Worm (Caenorhabditis elegans) whole organism, L4 larva: ENCODE data around the gene C26E6.1.
A peak's percentile ranks its signal among the peaks of the same experiment; 100 is the strongest.

Source experiments
- D1046.2 ChIP-seq: fragments of 200-800 bp; sonication (Bioruptor generic); IDR thresholded peaks from 2 replicates; pipeline ENCODE4 v1.3.6; 2022; ENCODE audit warnings: missing genetic modification characterization, missing compliant biosample characterization
- F10B5.3 ChIP-seq: sonication (generic microtip); optimal IDR thresholded peaks from 2 replicates; lab custom pipeline; 2016; ENCODE audit warnings: mild to moderate bottlenecking, missing genetic modification characterization, missing compliant biosample characterization
- R02D3.7 ChIP-seq: fragments of 150-350 bp; sonication (generic microtip); optimal IDR thresholded peaks from 3 replicates; lab custom pipeline; 2014; ENCODE audit warnings: missing biosample characterization, missing genetic modification characterization
- T20F7.1 ChIP-seq: fragments of 200-800 bp; sonication (Bioruptor generic); optimal IDR thresholded peaks from 2 replicates; lab custom pipeline; 2018; ENCODE audit warnings: mild to moderate bottlenecking, missing genetic modification characterization, missing compliant biosample characterization
- T26A8.4 ChIP-seq: fragments of 200-800 bp; sonication (Bioruptor generic); IDR thresholded peaks from 2 replicates; pipeline ENCODE4 v1.3.6; 2022; ENCODE audit warnings: missing genetic modification characterization, missing compliant biosample characterization
- Y75B8A.6 ChIP-seq: fragments of 200-800 bp; sonication (Bioruptor generic); IDR thresholded peaks from 2 replicates; pipeline ENCODE4 v1.3.6; 2022; ENCODE audit warnings: missing genetic modification reagents, missing genetic modification characterization, missing compliant biosample characterization
- ZK337.2 ChIP-seq: fragments of 200-800 bp; sonication (Bioruptor generic); IDR thresholded peaks from 2 replicates; pipeline ENCODE4 v1.3.6; 2022; ENCODE audit warnings: missing genetic modification reagents, missing genetic modification characterization, missing compliant biosample characterization
- ZK546.5 ChIP-seq, 2 experiments: sonication (generic microtip); optimal IDR thresholded peaks; 2 replicates each; lab custom pipeline; 2017; ENCODE audit warnings: missing biosample characterization in 2 of 2, missing genetic modification characterization in 2 of 2
- ceh-62 ChIP-seq: sonication (generic microtip); optimal IDR thresholded peaks from 2 replicates; lab custom pipeline; 2017; ENCODE audit warnings: missing biosample characterization, missing genetic modification characterization
- ceh-82 ChIP-seq: sonication (generic microtip); optimal IDR thresholded peaks from 2 replicates; lab custom pipeline; 2017; ENCODE audit warnings: missing biosample characterization, missing genetic modification characterization
- ces-1 ChIP-seq: fragments of 150-350 bp; sonication (generic microtip); optimal IDR thresholded peaks from 4 replicates; lab custom pipeline; 2014; ENCODE audit warnings: missing biosample characterization, missing genetic modification reagents, missing genetic modification characterization
- ctbp-1 ChIP-seq: fragments of 200-800 bp; sonication (Bioruptor generic); IDR thresholded peaks from 2 replicates; pipeline ENCODE4 v1.3.6; 2022; ENCODE audit warnings: missing genetic modification reagents, missing genetic modification characterization, missing compliant biosample characterization
- daf-19 ChIP-seq: fragments of 200-800 bp; sonication (Bioruptor generic); conservative IDR thresholded peaks from 2 replicates; pipeline ENCODE4 v1.3.6; 2022; ENCODE audit warnings: missing genetic modification characterization, missing compliant biosample characterization
- daf-8 ChIP-seq: fragments of 200-800 bp; sonication (Bioruptor generic); IDR thresholded peaks from 2 replicates; pipeline ENCODE4 v1.3.6; 2022; ENCODE audit warnings: missing genetic modification characterization, missing compliant biosample characterization
- dmd-6 ChIP-seq: fragments of 200-800 bp; sonication (Bioruptor generic); IDR thresholded peaks from 2 replicates; pipeline ENCODE4 v1.3.6; 2022; ENCODE audit warnings: missing genetic modification reagents, missing genetic modification characterization, missing compliant biosample characterization
- dpl-1 ChIP-seq: fragments of 150-350 bp; optimal IDR thresholded peaks from 2 replicates; lab custom pipeline; 2014; ENCODE audit warnings: missing biosample characterization, missing genetic modification reagents, missing genetic modification characterization
- duxl-1 ChIP-seq: sonication (generic microtip); optimal IDR thresholded peaks from 2 replicates; lab custom pipeline; 2016; ENCODE audit warnings: mild to moderate bottlenecking, missing genetic modification characterization, moderate library complexity, missing compliant biosample characterization; ENCODE audit not compliant: poor library complexity
- egl-27 ChIP-seq: sonication (generic microtip); optimal IDR thresholded peaks from 3 replicates; lab custom pipeline; 2017; ENCODE audit warnings: missing biosample characterization, missing genetic modification reagents, missing genetic modification characterization
- egl-43 ChIP-seq: fragments of 200-800 bp; sonication (Bioruptor generic); IDR thresholded peaks from 2 replicates; pipeline ENCODE4 v1.3.6; 2022; ENCODE audit warnings: missing genetic modification reagents, missing genetic modification characterization, missing compliant biosample characterization
- fos-1 ChIP-seq: fragments of 150-350 bp; optimal IDR thresholded peaks from 2 replicates; lab custom pipeline; 2014; ENCODE audit warnings: missing biosample characterization, missing genetic modification characterization
- hif-1 ChIP-seq, 2 experiments: sonication (generic microtip); optimal IDR thresholded peaks; 2 replicates each; lab custom pipeline; 2016 to 2017; ENCODE audit warnings: missing compliant biosample characterization in 2 of 2, missing genetic modification characterization in 2 of 2, missing genetic modification reagents in 2 of 2, missing genotype in 2 of 2, mild to moderate bottlenecking in 1 of 2
- lin-13 ChIP-seq: fragments of 150-350 bp; optimal IDR thresholded peaks from 2 replicates; lab custom pipeline; 2014; ENCODE audit warnings: missing biosample characterization, missing genetic modification reagents, missing genetic modification characterization
- lin-39 ChIP-seq: fragments of 150-350 bp; optimal IDR thresholded peaks from 2 replicates; lab custom pipeline; 2014; ENCODE audit warnings: missing biosample characterization, missing genetic modification reagents, missing genetic modification characterization
- lsy-2 ChIP-seq, 2 experiments: fragments of 150-350 bp in 1 of 2; sonication (generic microtip) in 1 of 2; optimal IDR thresholded peaks; 2 replicates each; lab custom pipeline; 2014 to 2017; ENCODE audit warnings: missing biosample characterization in 2 of 2, missing genetic modification characterization in 2 of 2
- mdl-1 ChIP-seq, 2 experiments: fragments of 150-350 bp in 1 of 2; sonication (generic microtip) in 1 of 2; optimal IDR thresholded peaks; 2 replicates each; lab custom pipeline; 2014 to 2017; ENCODE audit warnings: missing biosample characterization in 2 of 2, missing genetic modification characterization in 2 of 2
- mdt-29 ChIP-seq: fragments of 200-800 bp; sonication (Bioruptor generic); IDR thresholded peaks from 2 replicates; pipeline ENCODE4 v1.3.6; 2022; ENCODE audit warnings: missing genetic modification reagents, missing genetic modification characterization, missing compliant biosample characterization
- mep-1 ChIP-seq: fragments of 150-350 bp; sonication (generic microtip); optimal IDR thresholded peaks from 3 replicates; lab custom pipeline; 2014; ENCODE audit warnings: missing biosample characterization, missing genetic modification characterization
- nhr-10 ChIP-seq: fragments of 150-350 bp; optimal IDR thresholded peaks from 2 replicates; lab custom pipeline; 2014; ENCODE audit warnings: missing biosample characterization, missing genetic modification characterization
- nhr-102 ChIP-seq: sonication (generic microtip); optimal IDR thresholded peaks from 2 replicates; lab custom pipeline; 2016; ENCODE audit warnings: mild to moderate bottlenecking, missing genetic modification characterization, moderate library complexity, missing compliant biosample characterization
- nhr-11 ChIP-seq: fragments of 150-350 bp; optimal IDR thresholded peaks from 2 replicates; lab custom pipeline; 2014; ENCODE audit warnings: missing biosample characterization, missing genetic modification characterization
- nhr-111 ChIP-seq: fragments of 200-800 bp; sonication (Bioruptor generic); optimal IDR thresholded peaks from 2 replicates; lab custom pipeline; 2018; ENCODE audit warnings: mild to moderate bottlenecking, missing genetic modification characterization, missing compliant biosample characterization
- nhr-25 ChIP-seq: sonication (generic microtip); optimal IDR thresholded peaks from 2 replicates; lab custom pipeline; 2017; ENCODE audit warnings: missing genetic modification characterization, mild to moderate bottlenecking, missing compliant biosample characterization, antibody characterized with exemption, moderate library complexity, borderline replicate concordance; ENCODE audit not compliant: insufficient read depth
- nhr-76 ChIP-seq: fragments of 150-350 bp; optimal IDR thresholded peaks from 2 replicates; lab custom pipeline; 2014; ENCODE audit warnings: missing biosample characterization, missing genetic modification characterization
- pqm-1 ChIP-seq: sonication (generic microtip); optimal IDR thresholded peaks from 2 replicates; lab custom pipeline; 2017; ENCODE audit warnings: missing biosample characterization, missing genetic modification characterization
- saeg-2 ChIP-seq: fragments of 200-800 bp; sonication (Bioruptor generic); IDR thresholded peaks from 2 replicates; pipeline ENCODE4 v1.3.6; 2022; ENCODE audit warnings: missing genetic modification reagents, missing genetic modification characterization, missing compliant biosample characterization
- tra-1 ChIP-seq: fragments of 200-800 bp; sonication (Bioruptor generic); IDR thresholded peaks from 2 replicates; pipeline ENCODE4 v1.3.6; 2022; ENCODE audit warnings: missing genetic modification reagents, missing genetic modification characterization, missing compliant biosample characterization
- unc-62 ChIP-seq, 3 experiments: fragments of 150-350 bp in 1 of 3; sonication (generic microtip); optimal IDR thresholded peaks in 2 of 3; peaks in 1 of 3; 1 replicate in 1 of 3; 2 replicates in 2 of 3; lab custom pipeline; 2014 to 2017; ENCODE audit warnings: missing biosample characterization in 3 of 3, missing genetic modification characterization in 3 of 3, missing genetic modification reagents in 3 of 3, missing genotype in 1 of 3

The C26E6.1 gene

DNA sequence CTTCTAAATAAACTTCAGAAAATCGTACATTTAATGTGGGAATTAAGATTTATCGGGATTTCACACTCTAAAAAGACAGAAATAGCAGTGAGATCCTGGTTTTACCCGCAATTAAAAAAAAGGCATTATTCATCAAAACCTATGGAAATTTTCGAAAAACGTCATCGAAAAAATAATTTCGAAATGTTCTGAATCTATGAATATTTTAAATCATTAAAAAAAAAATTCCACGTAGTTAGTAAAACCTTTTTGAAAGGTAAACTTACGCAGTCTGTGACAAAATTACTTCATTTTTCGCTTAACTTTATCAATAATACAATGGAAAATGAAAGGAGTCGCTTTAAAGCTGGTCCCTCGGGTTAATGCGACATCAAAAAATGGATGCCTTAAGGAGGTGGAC is at the start of gene C26E6.1:
Gene C26E6.1, plus strand, starts transcription at position 301 of the 400 bp plus-strand sequence.
- TF ChIP-seq nhr-10, result no peak
- peak in 1 of 2 experiments; percentile 25 for TF ChIP-seq unc-62 (GFP tag; optimal IDR thresholded peaks at IDR 0.05 in 1 of 2; lab: Kevin White, UChicago)
- no peak for TF ChIP-seq unc-62 (tag; optimal IDR thresholded peaks at IDR 0.05; lab: Kevin White, UChicago)
- TF ChIP-seq, all 104 proteins: peak for 1

- TF ChIP-seq hif-1 (tag; optimal IDR thresholded peaks at IDR 0.05; lab: Kevin White, UChicago) (no peak), lin-39 (tag; lab: Kevin White, UChicago) (no peak), mdl-1 (tag; optimal IDR thresholded peaks at IDR 0.05; lab: Kevin White, UChicago) (no peak), nhr-25 (tag; lab: Kevin White, UChicago) (no peak), saeg-2 (GFP tag; lab: Robert Waterston, UW) (no peak), nhr-11 (tag; lab: Kevin White, UChicago) (no peak), nhr-111 (GFP tag; lab: Kevin White, UChicago) (no peak), pqm-1 (no peak), duxl-1 (tag; lab: Kevin White, UChicago) (no peak), fos-1 (no peak), ctbp-1 (GFP tag; lab: Robert Waterston, UW) (no peak), T26A8.4 (GFP tag; lab: Robert Waterston, UW) (no peak), dpl-1 (no peak), egl-27 (no peak), ZK337.2 (no peak), ceh-82 (tag; lab: Kevin White, UChicago) (no peak), mdt-29 (GFP tag; lab: Robert Waterston, UW) (no peak), dmd-6 (GFP tag; lab: Robert Waterston, UW) (no peak), ces-1 (no peak)
Measured at ce11 chrIII:4906896-4907295, 49.8 kb upstream of the C26E6.1 start, which contains the start of gene rom-1. Gene rom-1, plus strand, starts transcription at chrIII:4907196.

- no peak for TF ChIP-seq daf-8 (GFP tag; lab: Robert Waterston, UW)
- TF ChIP-seq daf-19 (GFP tag; lab: Robert Waterston, UW), result no peak
- no peak for TF ChIP-seq D1046.2 (GFP tag; lab: Robert Waterston, UW)
- no peak for TF ChIP-seq Y75B8A.6 (GFP tag; lab: Robert Waterston, UW)
- no peak for TF ChIP-seq T20F7.1 (GFP tag; lab: Kevin White, UChicago)
- TF ChIP-seq nhr-76 (tag; lab: Kevin White, UChicago), result no peak
- no peak for TF ChIP-seq lin-13 (GFP tag; lab: Kevin White, UChicago)
- no peak for TF ChIP-seq mep-1 (tag; lab: Kevin White, UChicago)
- TF ChIP-seq lsy-2 (tag; optimal IDR thresholded peaks at IDR 0.05; lab: Kevin White, UChicago), result no peak
- no peak for TF ChIP-seq ceh-62 (tag; lab: Kevin White, UChicago)
- TF ChIP-seq nhr-102 (tag; lab: Kevin White, UChicago), result no peak
- TF ChIP-seq tra-1 (GFP tag; lab: Robert Waterston, UW), result no peak
- TF ChIP-seq nhr-25 (tag; lab: Kevin White, UChicago), result no peak
- no peak for TF ChIP-seq ZK546.5 (tag; optimal IDR thresholded peaks at IDR 0.05; lab: Kevin White, UChicago)
- no peak for TF ChIP-seq R02D3.7 (tag; lab: Kevin White, UChicago)
- no peak for TF ChIP-seq egl-43 (GFP tag; lab: Robert Waterston, UW)
- no peak for TF ChIP-seq lin-39 (tag; lab: Kevin White, UChicago)
- TF ChIP-seq F10B5.3, result no peak
- no peak for TF ChIP-seq unc-62 (GFP tag; optimal IDR thresholded peaks at IDR 0.05 in 1 of 2; lab: Kevin White, UChicago)
- TF ChIP-seq unc-62 (tag; optimal IDR thresholded peaks at IDR 0.05; lab: Kevin White, UChicago), result no peak
Measured at ce11 chrIII:4909938-4910337, 46.7 kb upstream of the C26E6.1 start, which contains the start of gene F26F4.12. Gene F26F4.12, minus strand, starts transcription at chrIII:4910038.
